Fruit fly (Drosophila melanogaster) whole organism, pupa: ENCODE results near the gene Fmr1.
A peak's percentile ranks its signal among the peaks of the same experiment; 100 is the strongest.

ENCODE experiments used
- CG10348 ChIP-seq: fragments of 200-800 bp; sonication (Bioruptor generic); IDR thresholded peaks from 2 replicates; pipeline ENCODE4 v1.3.6; 2022; ENCODE audit warnings: missing biosample characterization, missing genetic modification characterization
- CG12605 ChIP-seq: fragments of 200-800 bp; sonication (Bioruptor generic); IDR thresholded peaks from 2 replicates; pipeline ENCODE4 v1.3.6; 2022; ENCODE audit warnings: missing biosample characterization, missing genetic modification characterization
- CG13204 ChIP-seq: fragments of 200-800 bp; sonication (Bioruptor generic); optimal IDR thresholded peaks from 2 replicates; lab custom pipeline; 2018; ENCODE audit warnings: missing biosample characterization, mild to moderate bottlenecking, missing genetic modification characterization, moderate library complexity
- CG14655 ChIP-seq: fragments of 200-800 bp; sonication (Bioruptor generic); optimal IDR thresholded peaks from 3 replicates; lab custom pipeline; 2017; ENCODE audit warnings: mild to moderate bottlenecking, missing biosample characterization, missing genetic modification reagents, missing genetic modification characterization
- CG15710 ChIP-seq: fragments of 200-800 bp; sonication (Bioruptor generic); optimal IDR thresholded peaks from 2 replicates; lab custom pipeline; 2018; ENCODE audit warnings: missing biosample characterization, mild to moderate bottlenecking, missing genetic modification characterization, moderate library complexity
- CG17806 ChIP-seq: fragments of 200-800 bp; sonication (Bioruptor generic); optimal IDR thresholded peaks from 2 replicates; lab custom pipeline; 2018; ENCODE audit warnings: missing biosample characterization, mild to moderate bottlenecking, missing genetic modification characterization, moderate library complexity
- CG32121 ChIP-seq: fragments of 200-800 bp; sonication (Bioruptor generic); IDR thresholded peaks from 2 replicates; pipeline ENCODE4 v1.3.6; 2022; ENCODE audit warnings: missing biosample characterization, missing genetic modification characterization
- CG34367 ChIP-seq: fragments of 200-800 bp; sonication (Bioruptor generic); optimal IDR thresholded peaks from 2 replicates; lab custom pipeline; 2018; ENCODE audit warnings: missing biosample characterization, mild to moderate bottlenecking, missing genetic modification characterization
- CG4496 ChIP-seq: fragments of 200-800 bp; sonication (Bioruptor generic); IDR thresholded peaks from 3 replicates; pipeline ENCODE4 v1.3.6; 2022; ENCODE audit warnings: missing biosample characterization, missing genetic modification characterization
- CG8159 ChIP-seq: fragments of 200-800 bp; sonication (Bioruptor generic); optimal IDR thresholded peaks from 3 replicates; lab custom pipeline; 2018; ENCODE audit warnings: missing biosample characterization, mild to moderate bottlenecking, missing genetic modification characterization, moderate library complexity
- CG8301 ChIP-seq: fragments of 200-800 bp; sonication (Bioruptor generic); optimal IDR thresholded peaks from 2 replicates; lab custom pipeline; 2018; ENCODE audit warnings: missing biosample characterization, mild to moderate bottlenecking, missing genetic modification characterization
- CG9948 ChIP-seq: fragments of 200-800 bp; sonication (Bioruptor generic); optimal IDR thresholded peaks from 2 replicates; lab custom pipeline; 2018; ENCODE audit warnings: missing biosample characterization, mild to moderate bottlenecking, missing genetic modification characterization, moderate library complexity
- D1 ChIP-seq: fragments of 200-800 bp; sonication (Bioruptor generic); optimal IDR thresholded peaks from 2 replicates; lab custom pipeline; 2018; ENCODE audit warnings: missing biosample characterization, mild to moderate bottlenecking, missing genetic modification characterization, moderate library complexity
- EcR ChIP-seq: fragments of 200-800 bp; sonication (Bioruptor generic); optimal IDR thresholded peaks from 3 replicates; lab custom pipeline; 2019; ENCODE audit warnings: missing biosample characterization, missing genetic modification characterization, mild to moderate bottlenecking, moderate library complexity, missing genetic modification reagents
- Ets98B ChIP-seq: fragments of 200-800 bp; sonication (Bioruptor generic); IDR thresholded peaks from 2 replicates; pipeline ENCODE4 v1.3.6; 2022; ENCODE audit warnings: missing biosample characterization, missing genetic modification characterization
- Pif1A ChIP-seq: fragments of 200-800 bp; sonication (Bioruptor generic); optimal IDR thresholded peaks from 3 replicates; lab custom pipeline; 2016; ENCODE audit warnings: missing biosample characterization, missing genetic modification characterization
- Pif1B ChIP-seq: fragments of 200-800 bp; sonication (Bioruptor generic); optimal IDR thresholded peaks from 3 replicates; lab custom pipeline; 2016; ENCODE audit warnings: missing biosample characterization, missing genetic modification characterization
- Snoo ChIP-seq: fragments of 200-800 bp; sonication (Bioruptor generic); optimal IDR thresholded peaks from 3 replicates; lab custom pipeline; 2017; ENCODE audit warnings: missing biosample characterization, mild to moderate bottlenecking, missing genetic modification characterization, inconsistent platforms
- fd96Ca ChIP-seq: fragments of 200-800 bp; sonication (Bioruptor generic); IDR thresholded peaks from 3 replicates; pipeline ENCODE4 v1.3.6; 2022; ENCODE audit warnings: missing biosample characterization, missing genetic modification characterization
- gl ChIP-seq: fragments of 200-800 bp; sonication (Bioruptor generic); optimal IDR thresholded peaks from 2 replicates; lab custom pipeline; 2018; ENCODE audit warnings: missing biosample characterization, mild to moderate bottlenecking, missing genetic modification characterization
- rn ChIP-seq: fragments of 200-800 bp; sonication (Bioruptor generic); IDR thresholded peaks from 2 replicates; pipeline ENCODE4 v1.3.6; 2022; ENCODE audit warnings: missing biosample characterization, missing genetic modification characterization

The Fmr1 gene

DNA sequence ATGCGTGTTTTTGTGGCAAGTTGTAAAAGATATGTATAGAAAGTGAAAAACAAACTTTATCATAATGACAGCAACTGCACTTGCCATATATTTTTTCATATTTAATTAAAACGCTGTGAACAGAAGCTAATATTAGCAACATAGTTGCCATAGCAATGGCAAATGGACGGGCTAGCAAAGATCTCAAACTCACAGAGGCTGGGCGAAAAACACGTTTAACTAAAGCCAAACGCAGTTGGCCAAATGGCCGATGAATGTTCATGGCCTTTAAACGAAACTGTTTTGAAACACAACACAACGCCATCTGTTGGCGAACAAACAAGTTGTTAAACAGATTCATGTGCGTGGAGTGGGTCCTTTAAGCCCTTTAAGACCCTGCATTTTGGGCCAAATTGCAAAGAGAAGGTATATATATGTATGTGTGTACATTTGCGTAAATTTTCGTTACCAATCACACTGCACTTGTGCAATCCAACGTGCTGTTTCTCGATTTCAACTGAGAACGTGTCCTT, 38.5 kb upstream of the Fmr1 start:
- TF ChIP-seq CG9948 (tag; lab: Kevin White, UChicago): no peak

- TF ChIP-seq CG4496 (GFP tag; lab: Robert Waterston, UW) (no peak), D1 (tag; lab: Kevin White, UChicago) (no peak), CG34367 (tag; lab: Kevin White, UChicago) (no peak), CG9948 (tag; lab: Kevin White, UChicago) (no peak), Ets98B (no peak), CG8301 (tag; lab: Kevin White, UChicago) (no peak), CG13204 (GFP tag; lab: Kevin White, UChicago) (no peak), CG12605 (GFP tag; lab: Robert Waterston, UW) (no peak), CG17806 (tag; lab: Kevin White, UChicago) (no peak), rn (no peak), gl (tag; lab: Kevin White, UChicago) (no peak), CG14655 (GFP tag; lab: Kevin White, UChicago) (no peak)
- TF ChIP-seq, all 21 proteins: peak for 0
Observed at dm6 chr3R:10147176-10147575, 37.3 kb upstream of the Fmr1 start.

- TF ChIP-seq fd96Ca (GFP tag; lab: Robert Waterston, UW) (peak; percentile 38; the same call in 1 of the 3 replicates), Snoo (tag; lab: Kevin White, UChicago) (no peak), CG12605 (GFP tag; lab: Robert Waterston, UW) (peak; percentile 54; the same call in 1 of the 2 replicates), CG14655 (GFP tag; lab: Kevin White, UChicago) (peak; percentile 9), Ets98B (peak; percentile 62), CG13204 (GFP tag; lab: Kevin White, UChicago) (peak; percentile 23), D1 (tag; lab: Kevin White, UChicago) (no peak), CG15710 (tag; lab: Kevin White, UChicago) (peak; percentile 10), Pif1A (GFP tag; lab: Kevin White, UChicago) (peak; percentile 8), CG4496 (GFP tag; lab: Robert Waterston, UW) (peak; percentile 10; the same call in 1 of the 3 replicates), Pif1B (GFP tag; lab: Kevin White, UChicago) (no peak), EcR (GFP tag; lab: Kevin White, UChicago) (peak; percentile 60), CG8159 (tag; lab: Kevin White, UChicago) (peak; percentile 17), gl (tag; lab: Kevin White, UChicago) (peak; percentile 27)
- TF ChIP-seq, all 21 proteins: peak for 11
Observed at dm6 chr3R:10144103-10144998, 34.4 kb upstream of the Fmr1 start, which contains the start of the genes TAF1B and Invadolysin. TSS of gene TAF1B (minus strand) at chr3R:10144184. TSS of gene Invadolysin (plus strand) at chr3R:10144668.

DNA sequence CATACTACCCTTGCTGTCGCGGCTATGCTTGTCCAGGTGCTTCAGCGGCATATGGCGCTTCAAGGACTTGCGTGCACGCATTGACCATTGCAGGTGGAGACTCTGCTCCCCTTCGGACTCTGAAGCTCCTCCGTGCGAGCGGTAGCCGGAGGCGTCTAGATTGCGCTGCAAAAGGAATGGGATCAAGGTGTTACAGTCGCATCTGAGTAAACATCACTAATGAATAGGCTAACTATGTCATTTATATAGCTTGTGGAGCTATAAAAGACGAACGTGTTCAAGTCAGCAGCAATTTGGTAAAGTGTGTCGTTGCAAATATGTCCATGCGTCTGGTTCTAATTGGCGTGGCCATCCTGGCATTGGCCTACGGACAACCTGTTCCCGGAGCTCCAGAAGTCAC, 32.8 kb upstream of the Fmr1 start, which contains the start of gene CG42759:
Gene CG42759 (plus strand): TSS at position 301 of the 400 bp plus-strand sequence.
- TF ChIP-seq Snoo (tag; lab: Kevin White, UChicago): no peak
- no peak for TF ChIP-seq D1 (tag; lab: Kevin White, UChicago)
- TF ChIP-seq CG17806 (tag; lab: Kevin White, UChicago): no peak
- no peak for TF ChIP-seq CG8159 (tag; lab: Kevin White, UChicago)
- TF ChIP-seq CG14655 (GFP tag; lab: Kevin White, UChicago): no peak
- TF ChIP-seq, all 21 proteins: peak for 0

DNA sequence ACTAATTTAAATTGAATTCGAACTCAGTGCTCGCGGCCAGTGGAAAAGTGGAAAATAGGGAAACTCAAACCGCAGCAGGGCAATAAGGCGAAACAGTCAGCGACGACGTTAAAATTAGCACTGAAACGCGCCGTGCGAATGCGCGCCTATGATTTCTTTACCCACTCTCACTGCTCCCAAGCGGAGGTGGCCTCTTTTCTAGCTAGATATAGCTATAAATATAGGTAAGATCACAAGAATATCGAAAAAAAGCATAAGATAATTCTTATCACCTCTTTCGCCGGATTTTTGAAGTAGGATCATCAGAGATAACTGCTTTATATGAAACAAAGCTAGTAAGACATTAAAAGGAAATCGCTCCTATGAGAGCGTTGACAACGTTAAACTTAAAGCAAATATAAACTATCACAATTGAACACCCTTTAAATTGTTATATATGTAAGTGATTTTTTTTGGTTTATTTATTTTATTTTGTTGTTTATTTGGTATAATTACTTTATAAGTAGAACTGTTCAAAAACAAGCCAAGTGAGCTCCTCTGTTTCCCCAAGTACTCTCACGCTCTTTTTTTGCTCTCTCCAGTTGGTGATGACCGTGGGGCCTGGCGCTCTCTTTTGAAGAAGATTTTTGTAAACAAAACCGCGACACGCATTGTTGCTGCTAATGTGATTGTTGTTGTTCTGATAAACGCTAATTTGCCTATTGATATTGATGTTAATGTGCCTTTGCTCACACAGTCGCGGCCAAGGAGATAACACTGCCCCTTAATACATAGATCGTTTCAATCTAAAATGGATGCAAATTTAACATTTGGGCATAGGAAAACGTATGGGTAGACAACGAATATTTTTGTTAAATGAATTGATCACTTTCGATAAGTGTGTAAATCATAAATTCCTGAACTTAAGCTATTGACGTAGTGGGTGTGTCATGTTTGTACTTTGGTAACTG, 30.0 kb upstream of the Fmr1 start, which contains the start of gene tws:
Gene tws (minus strand): TSS at position 124 of the 950 bp plus-strand sequence.
- TF ChIP-seq CG9948 (tag; lab: Kevin White, UChicago) (peak; percentile 23), CG34367 (tag; lab: Kevin White, UChicago) (peak; percentile 28), CG10348 (no peak), CG13204 (GFP tag; lab: Kevin White, UChicago) (no peak), rn (no peak), gl (tag; lab: Kevin White, UChicago) (no peak), CG8159 (tag; lab: Kevin White, UChicago) (peak; percentile 54), fd96Ca (GFP tag; lab: Robert Waterston, UW) (no peak), D1 (tag; lab: Kevin White, UChicago) (no peak), CG4496 (GFP tag; lab: Robert Waterston, UW) (peak; percentile 30; the same call in 1 of the 3 replicates), Snoo (tag; lab: Kevin White, UChicago) (peak; percentile 13), CG17806 (tag; lab: Kevin White, UChicago) (peak; percentile 15), CG14655 (GFP tag; lab: Kevin White, UChicago) (peak; percentile 66), CG12605 (GFP tag; lab: Robert Waterston, UW) (peak; percentile 40), CG8301 (tag; lab: Kevin White, UChicago) (peak; percentile 41), CG32121 (GFP tag; lab: Robert Waterston, UW) (no peak; the same call in 1 of the 2 replicates), Pif1B (GFP tag; lab: Kevin White, UChicago) (peak; percentile 53), Ets98B (peak; percentile 53), Pif1A (GFP tag; lab: Kevin White, UChicago) (peak; percentile 35), CG15710 (tag; lab: Kevin White, UChicago) (peak; percentile 55), EcR (GFP tag; lab: Kevin White, UChicago) (no peak)
